Worm (Caenorhabditis elegans): ENCODE data around the gene nhr-66.

Gene nhr-66

DNA sequence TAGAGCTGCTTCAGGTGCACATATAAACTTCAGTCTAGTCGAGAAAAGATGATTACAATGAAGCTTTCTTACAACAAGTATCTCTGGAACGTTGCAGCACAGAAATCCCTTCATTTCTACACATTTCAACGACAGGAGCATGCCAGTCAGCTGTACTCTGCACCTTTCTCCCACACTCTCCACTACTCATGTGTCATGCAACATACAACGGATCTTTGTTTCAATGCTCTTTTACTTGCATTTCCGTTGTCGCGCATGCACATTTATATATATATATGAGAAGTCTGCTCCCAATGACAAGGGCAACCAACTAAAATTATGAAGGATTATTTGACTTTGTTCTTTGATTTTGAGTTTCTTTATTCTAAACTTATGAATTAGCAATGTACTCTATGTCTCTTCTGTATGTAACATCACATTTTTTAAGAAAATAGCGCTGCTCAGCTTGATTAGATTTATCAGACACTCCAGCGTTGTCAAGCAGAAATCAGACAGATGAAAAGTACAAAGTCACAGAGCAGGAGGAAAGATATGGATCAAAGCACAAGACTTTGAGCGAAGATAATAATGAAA, 1.2 kb downstream of the nhr-66 start:
- no peak for TF ChIP-seq ceh-8 (GFP tag; optimal IDR thresholded peaks at IDR 0.05)
- peak; percentile 7 for TF ChIP-seq swsn-7 (tag; optimal IDR thresholded peaks at IDR 0.05)
- TF ChIP-seq nhr-77 (tag; optimal IDR thresholded peaks at IDR 0.05): no peak
- no peak for TF ChIP-seq tbx-2 (tag; optimal IDR thresholded peaks at IDR 0.05)
- TF ChIP-seq jun-1 (tag; optimal IDR thresholded peaks at IDR 0.05): no peak
- no peak for TF ChIP-seq rnt-1 (tag; optimal IDR thresholded peaks at IDR 0.05)
- no peak for TF ChIP-seq unc-86 (tag; optimal IDR thresholded peaks at IDR 0.05)
- TF ChIP-seq C16A3.4 (tag; optimal IDR thresholded peaks at IDR 0.05): no peak
- no peak for TF ChIP-seq F16B12.6 (tag; optimal IDR thresholded peaks at IDR 0.05)
- TF ChIP-seq lsy-2 (tag; optimal IDR thresholded peaks at IDR 0.05): peak in 1 of 2 experiments; percentile 1
- no peak for TF ChIP-seq hpl-2 (GFP tag; optimal IDR thresholded peaks at IDR 0.05)
- no peak for TF ChIP-seq ama-1 (optimal IDR thresholded peaks at IDR 0.05)
- TF ChIP-seq egl-13 (tag; optimal IDR thresholded peaks at IDR 0.05): peak; percentile 3
- TF ChIP-seq efl-1 (optimal IDR thresholded peaks at IDR 0.05): no peak
- TF ChIP-seq efl-1 (GFP tag; optimal IDR thresholded peaks at IDR 0.05 in 1 of 2): no peak
- peak; percentile 11 for TF ChIP-seq mep-1 (tag; optimal IDR thresholded peaks at IDR 0.05)
- no peak for TF ChIP-seq egl-27 (tag; optimal IDR thresholded peaks at IDR 0.05)
- TF ChIP-seq ztf-4 (tag; optimal IDR thresholded peaks at IDR 0.05): no peak
- peak; percentile 45 for TF ChIP-seq dsc-1 (tag; optimal IDR thresholded peaks at IDR 0.05)
- peak; percentile 54 for TF ChIP-seq lin-14 (GFP tag; optimal IDR thresholded peaks at IDR 0.05)
- peak; percentile 48 for TF ChIP-seq ceh-90 (tag; optimal IDR thresholded peaks at IDR 0.05)
- TF ChIP-seq elt-3 (tag; optimal IDR thresholded peaks at IDR 0.05): no peak
- TF ChIP-seq nhr-71 (tag; optimal IDR thresholded peaks at IDR 0.05): peak; percentile 59
- TF ChIP-seq alr-1 (tag; optimal IDR thresholded peaks at IDR 0.05; ENCODE audit: borderline replicate concordance): no peak
- no peak for TF ChIP-seq mab-9 (GFP tag; IDR thresholded peaks at IDR 0.05)
- no peak for TF ChIP-seq ceh-82 (tag; optimal IDR thresholded peaks at IDR 0.05)
- no peak for TF ChIP-seq sptf-1 (tag; optimal IDR thresholded peaks at IDR 0.05)
- TF ChIP-seq ceh-88 (GFP tag; IDR thresholded peaks at IDR 0.05): no peak
- TF ChIP-seq nhr-19 (GFP tag; conservative IDR thresholded peaks at IDR 0.05): 0 out of 2 replicates have a peak, but pooled peaks have one; percentile 12
- no peak for TF ChIP-seq grh-1 (GFP tag; IDR thresholded peaks at IDR 0.05)
- TF ChIP-seq nhr-28 (tag; optimal IDR thresholded peaks at IDR 0.05): no peak
- no peak for TF ChIP-seq ets-5 (GFP tag; IDR thresholded peaks at IDR 0.05)
- peak; percentile 23 for TF ChIP-seq sox-4 (tag; optimal IDR thresholded peaks at IDR 0.05)
- TF ChIP-seq nhr-20 (tag; optimal IDR thresholded peaks at IDR 0.05): peak; percentile 15
- peak; percentile 1 for TF ChIP-seq fkh-10 (GFP tag; optimal IDR thresholded peaks at IDR 0.05)
- no peak for TF ChIP-seq sup-37 (GFP tag; optimal IDR thresholded peaks at IDR 0.05)
- TF ChIP-seq pax-3 (tag; optimal IDR thresholded peaks at IDR 0.05): no peak
- TF ChIP-seq nhr-84 (tag; optimal IDR thresholded peaks at IDR 0.05): no peak
- TF ChIP-seq mef-2 (tag; optimal IDR thresholded peaks at IDR 0.05): no peak
- peak; percentile 48 for TF ChIP-seq nhr-47 (tag; optimal IDR thresholded peaks at IDR 0.05)
- no peak for TF ChIP-seq unc-62 (GFP tag; optimal IDR thresholded peaks at IDR 0.05)
- TF ChIP-seq unc-30 (tag; optimal IDR thresholded peaks at IDR 0.05): no peak
- TF ChIP-seq fkh-8 (tag; optimal IDR thresholded peaks at IDR 0.05): peak; percentile 80
- TF ChIP-seq nhr-90 (tag; optimal IDR thresholded peaks at IDR 0.05; ENCODE audit: poor library complexity): no peak

DNA sequence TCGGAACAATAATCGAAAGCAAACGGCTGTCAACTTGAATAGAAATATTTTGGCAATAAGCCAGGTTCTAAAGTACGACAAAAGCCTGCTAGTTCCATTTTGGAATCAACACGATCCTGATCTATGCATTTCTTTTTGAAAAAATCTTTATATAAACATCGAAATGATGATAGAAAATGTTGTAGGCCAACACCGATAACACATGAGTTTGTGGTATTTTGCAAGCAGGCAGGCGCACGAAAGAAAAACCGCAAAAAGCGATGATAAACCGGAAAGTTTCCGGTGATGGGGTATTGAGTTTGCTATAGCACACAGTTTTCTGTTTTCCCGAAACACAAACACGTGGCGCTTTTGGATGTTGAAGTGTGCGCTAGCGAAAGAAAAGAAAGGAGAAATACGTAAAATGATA, 2.3 kb downstream of the nhr-66 start:
- TF ChIP-seq tlp-1 (tag; optimal IDR thresholded peaks at IDR 0.05): no peak
- peak; percentile 1 for TF ChIP-seq nhr-71 (tag; optimal IDR thresholded peaks at IDR 0.05)
- TF ChIP-seq nhr-90 (tag; optimal IDR thresholded peaks at IDR 0.05; ENCODE audit: poor library complexity): no peak
- no peak for TF ChIP-seq efl-1 (optimal IDR thresholded peaks at IDR 0.05)
- peak in 1 of 2 experiments; percentile 75 for TF ChIP-seq efl-1 (GFP tag; optimal IDR thresholded peaks at IDR 0.05 in 1 of 2)
- TF ChIP-seq dsc-1 (tag; optimal IDR thresholded peaks at IDR 0.05): no peak
- TF ChIP-seq rnt-1 (tag; optimal IDR thresholded peaks at IDR 0.05): no peak
- TF ChIP-seq lin-14 (GFP tag; optimal IDR thresholded peaks at IDR 0.05): peak; percentile 39
- TF ChIP-seq lin-39 (tag; optimal IDR thresholded peaks at IDR 0.05): no peak
- no peak for TF ChIP-seq unc-130 (tag; optimal IDR thresholded peaks at IDR 0.05)
- no peak for TF ChIP-seq ztf-11 (tag; optimal IDR thresholded peaks at IDR 0.05)
- TF ChIP-seq jun-1 (tag; optimal IDR thresholded peaks at IDR 0.05): no peak
- TF ChIP-seq swsn-7 (tag; optimal IDR thresholded peaks at IDR 0.05): no peak
- TF ChIP-seq nhr-85 (tag): no peak
- no peak for TF ChIP-seq aha-1 (tag; optimal IDR thresholded peaks at IDR 0.05)
- TF ChIP-seq ceh-8 (GFP tag; optimal IDR thresholded peaks at IDR 0.05): no peak
- TF ChIP-seq unc-62 (GFP tag; optimal IDR thresholded peaks at IDR 0.05): no peak
- TF ChIP-seq C04F5.9 (tag; optimal IDR thresholded peaks at IDR 0.05): no peak
- peak; percentile 22 for TF ChIP-seq snu-23 (GFP tag; optimal IDR thresholded peaks at IDR 0.05)
- TF ChIP-seq mdl-1 (tag; optimal IDR thresholded peaks at IDR 0.05): peak in 1 of 2 experiments; percentile 31
- peak; percentile 57 for TF ChIP-seq blmp-1 (tag; optimal IDR thresholded peaks at IDR 0.05)

Data from whole organism, L1 larva.